Worm (Caenorhabditis elegans) whole organism, L3 larva: ENCODE data around the gene Y76B12C.9.
"Not testable (repeated sequence)": the region's sequence is repeated elsewhere in the genome, so short reads cannot be mapped to it uniquely, and the experiment has no call there.

ENCODE experiments used
- R02D3.7 ChIP-seq: fragments of 150-350 bp; optimal IDR thresholded peaks from 2 replicates; lab custom pipeline; 2014; ENCODE audit warnings: missing biosample characterization, missing genetic modification characterization
- ZK546.5 ChIP-seq: sonication (generic microtip); optimal IDR thresholded peaks from 2 replicates; lab custom pipeline; 2017; ENCODE audit warnings: missing biosample characterization, missing genetic modification characterization
- aly-2 ChIP-seq: fragments of 150-350 bp; optimal IDR thresholded peaks from 2 replicates; lab custom pipeline; 2014; ENCODE audit warnings: missing biosample characterization, missing genetic modification characterization
- ama-1 ChIP-seq: fragments of 150-350 bp; optimal IDR thresholded peaks from 2 replicates; lab custom pipeline; 2018
- ceh-16 ChIP-seq: sonication (generic microtip); optimal IDR thresholded peaks from 2 replicates; lab custom pipeline; 2017; ENCODE audit warnings: missing biosample characterization, missing genetic modification characterization
- ceh-28 ChIP-seq: fragments of 150-350 bp; optimal IDR thresholded peaks from 2 replicates; lab custom pipeline; 2014; ENCODE audit warnings: missing biosample characterization, missing genetic modification reagents, missing genetic modification characterization
- ceh-82 ChIP-seq: fragments of 150-350 bp; optimal IDR thresholded peaks from 2 replicates; lab custom pipeline; 2014; ENCODE audit warnings: missing biosample characterization, missing genetic modification characterization
- ceh-9 ChIP-seq: sonication (generic microtip); optimal IDR thresholded peaks from 2 replicates; lab custom pipeline; 2018; ENCODE audit warnings: missing biosample characterization, missing genetic modification characterization
- egl-27 ChIP-seq: sonication (generic microtip); optimal IDR thresholded peaks from 4 replicates; lab custom pipeline; 2017; ENCODE audit warnings: missing biosample characterization, missing genetic modification reagents, missing genetic modification characterization
- egl-5 ChIP-seq: fragments of 150-350 bp; optimal IDR thresholded peaks from 2 replicates; lab custom pipeline; 2017; ENCODE audit warnings: missing biosample characterization, missing genetic modification reagents, missing genetic modification characterization, inconsistent platforms
- elt-1 ChIP-seq: fragments of 150-350 bp; optimal IDR thresholded peaks from 2 replicates; lab custom pipeline; 2014; ENCODE audit warnings: missing biosample characterization, missing genetic modification characterization
- elt-2 ChIP-seq: sonication (generic microtip); optimal IDR thresholded peaks from 2 replicates; lab custom pipeline; 2016; ENCODE audit warnings: missing genetic modification reagents, mild to moderate bottlenecking, missing genetic modification characterization, missing compliant biosample characterization
- elt-3 ChIP-seq, 3 experiments: fragments of 150-350 bp in 1 of 3; sonication (generic microtip) in 2 of 3; optimal IDR thresholded peaks; 2 replicates in 2 of 3; 4 replicates in 1 of 3; lab custom pipeline; 2014 to 2017; ENCODE audit warnings: missing biosample characterization in 3 of 3, missing genetic modification characterization in 3 of 3
- eor-1 ChIP-seq, 2 experiments: fragments of 150-350 bp; optimal IDR thresholded peaks; 2 replicates each; lab custom pipeline; 2014 to 2018; ENCODE audit warnings: missing biosample characterization in 2 of 2, missing genetic modification characterization in 2 of 2
- fkh-10 ChIP-seq: sonication (generic microtip); optimal IDR thresholded peaks from 2 replicates; lab custom pipeline; 2017; ENCODE audit warnings: missing biosample characterization, missing genetic modification reagents, missing genetic modification characterization
- fkh-2 ChIP-seq: fragments of 150-350 bp; optimal IDR thresholded peaks from 2 replicates; lab custom pipeline; 2014; ENCODE audit warnings: missing biosample characterization, missing genetic modification reagents, missing genetic modification characterization
- fos-1 ChIP-seq: fragments of 150-350 bp; optimal IDR thresholded peaks from 2 replicates; lab custom pipeline; 2014; ENCODE audit warnings: missing biosample characterization, missing genetic modification characterization
- hmg-11 ChIP-seq: sonication (generic microtip); optimal IDR thresholded peaks from 2 replicates; lab custom pipeline; 2016; ENCODE audit warnings: missing genetic modification characterization, missing compliant biosample characterization
- jun-1 ChIP-seq: fragments of 150-350 bp; optimal IDR thresholded peaks from 2 replicates; lab custom pipeline; 2014; ENCODE audit warnings: missing biosample characterization, missing genetic modification reagents, missing genetic modification characterization
- lin-15B ChIP-seq: fragments of 150-350 bp; optimal IDR thresholded peaks from 2 replicates; lab custom pipeline; 2014; ENCODE audit warnings: missing biosample characterization, missing genetic modification characterization
- lin-39 ChIP-seq: fragments of 150-350 bp; optimal IDR thresholded peaks from 2 replicates; lab custom pipeline; 2018; ENCODE audit warnings: missing biosample characterization, missing genetic modification reagents, missing genetic modification characterization
- lsy-12 ChIP-seq: sonication (generic microtip); optimal IDR thresholded peaks from 2 replicates; lab custom pipeline; 2016; ENCODE audit warnings: mild to moderate bottlenecking, missing genetic modification characterization, missing compliant biosample characterization
- mdl-1 ChIP-seq: fragments of 150-350 bp; optimal IDR thresholded peaks from 2 replicates; lab custom pipeline; 2014; ENCODE audit warnings: missing biosample characterization, missing genetic modification characterization
- mml-1 ChIP-seq: fragments of 150-350 bp; sonication (generic microtip); optimal IDR thresholded peaks from 3 replicates; lab custom pipeline; 2014; ENCODE audit warnings: missing biosample characterization, missing genetic modification characterization
- nfya-1 ChIP-seq: sonication (generic microtip); optimal IDR thresholded peaks from 2 replicates; lab custom pipeline; 2017; ENCODE audit warnings: missing genetic modification characterization, mild to moderate bottlenecking, missing compliant biosample characterization, antibody characterized with exemption, moderate library complexity; ENCODE audit not compliant: insufficient read depth
- nhr-11 ChIP-seq: fragments of 150-350 bp; optimal IDR thresholded peaks from 2 replicates; lab custom pipeline; 2014; ENCODE audit warnings: missing biosample characterization, missing genetic modification characterization
- nhr-12 ChIP-seq: fragments of 150-350 bp; optimal IDR thresholded peaks from 2 replicates; lab custom pipeline; 2014; ENCODE audit warnings: missing biosample characterization, missing genetic modification characterization
- nhr-23 ChIP-seq: fragments of 150-350 bp; optimal IDR thresholded peaks from 2 replicates; lab custom pipeline; 2014; ENCODE audit warnings: missing biosample characterization, missing genetic modification reagents, missing genetic modification characterization
- nhr-237 ChIP-seq: fragments of 150-350 bp; optimal IDR thresholded peaks from 2 replicates; lab custom pipeline; 2014; ENCODE audit warnings: missing biosample characterization, missing genetic modification characterization
- nhr-25 ChIP-seq: sonication (generic microtip); optimal IDR thresholded peaks from 2 replicates; lab custom pipeline; 2017; ENCODE audit warnings: missing biosample characterization, missing genetic modification characterization
- nhr-28 ChIP-seq: fragments of 150-350 bp; optimal IDR thresholded peaks from 2 replicates; lab custom pipeline; 2014; ENCODE audit warnings: missing biosample characterization, missing genetic modification characterization
- nhr-43 ChIP-seq: sonication (generic microtip); optimal IDR thresholded peaks from 2 replicates; lab custom pipeline; 2016; ENCODE audit warnings: mild to moderate bottlenecking, missing genetic modification characterization, missing compliant biosample characterization; ENCODE audit not compliant: poor library complexity, severe bottlenecking
- nhr-67 ChIP-seq: fragments of 150-350 bp; optimal IDR thresholded peaks from 2 replicates; lab custom pipeline; 2014; ENCODE audit warnings: missing biosample characterization, missing genetic modification characterization
- nhr-76 ChIP-seq: fragments of 150-350 bp; sonication (generic microtip); optimal IDR thresholded peaks from 5 replicates; lab custom pipeline; 2014; ENCODE audit warnings: missing biosample characterization, missing genetic modification characterization
- nhr-77 ChIP-seq: fragments of 150-350 bp; optimal IDR thresholded peaks from 2 replicates; lab custom pipeline; 2014; ENCODE audit warnings: missing biosample characterization, missing genetic modification characterization
- pha-4 ChIP-seq: fragments of 150-350 bp; optimal IDR thresholded peaks from 2 replicates; lab custom pipeline; 2014; ENCODE audit warnings: missing biosample characterization, missing genetic modification reagents, missing genetic modification characterization
- pqm-1 ChIP-seq: fragments of 150-350 bp; optimal IDR thresholded peaks from 2 replicates; lab custom pipeline; 2017; ENCODE audit warnings: missing biosample characterization, missing genetic modification characterization, inconsistent platforms
- sea-2 ChIP-seq: fragments of 150-350 bp; sonication (generic microtip); optimal IDR thresholded peaks from 4 replicates; lab custom pipeline; 2014; ENCODE audit warnings: missing biosample characterization, missing genetic modification reagents, missing genetic modification characterization
- skn-1 ChIP-seq: fragments of 150-350 bp; optimal IDR thresholded peaks from 2 replicates; lab custom pipeline; 2014; ENCODE audit warnings: missing biosample characterization, missing genetic modification characterization
- snpc-4 ChIP-seq: fragments of 150-350 bp; optimal IDR thresholded peaks from 2 replicates; lab custom pipeline; 2014; ENCODE audit warnings: missing biosample characterization, missing genetic modification characterization
- tbx-2 ChIP-seq: sonication (generic microtip); optimal IDR thresholded peaks from 2 replicates; lab custom pipeline; 2016; ENCODE audit warnings: mild to moderate bottlenecking, missing genetic modification characterization, missing compliant biosample characterization
- unc-39 ChIP-seq: sonication (generic microtip); optimal IDR thresholded peaks from 4 replicates; lab custom pipeline; 2017; ENCODE audit warnings: missing biosample characterization, missing genetic modification characterization
- unc-62 ChIP-seq: fragments of 150-350 bp; sonication (generic microtip); optimal IDR thresholded peaks from 4 replicates; lab custom pipeline; 2014; ENCODE audit warnings: missing biosample characterization, missing genetic modification reagents, missing genetic modification characterization
- zag-1 ChIP-seq: fragments of 150-350 bp; optimal IDR thresholded peaks from 2 replicates; lab custom pipeline; 2014; ENCODE audit warnings: missing biosample characterization, missing genetic modification characterization
- ztf-11 ChIP-seq: fragments of 150-350 bp; optimal IDR thresholded peaks from 2 replicates; lab custom pipeline; 2014; ENCODE audit warnings: missing biosample characterization, missing genetic modification characterization
- ztf-4 ChIP-seq: fragments of 150-350 bp; optimal IDR thresholded peaks from 2 replicates; lab custom pipeline; 2014; ENCODE audit warnings: missing biosample characterization, missing genetic modification characterization

The Y76B12C.9 gene

DNA sequence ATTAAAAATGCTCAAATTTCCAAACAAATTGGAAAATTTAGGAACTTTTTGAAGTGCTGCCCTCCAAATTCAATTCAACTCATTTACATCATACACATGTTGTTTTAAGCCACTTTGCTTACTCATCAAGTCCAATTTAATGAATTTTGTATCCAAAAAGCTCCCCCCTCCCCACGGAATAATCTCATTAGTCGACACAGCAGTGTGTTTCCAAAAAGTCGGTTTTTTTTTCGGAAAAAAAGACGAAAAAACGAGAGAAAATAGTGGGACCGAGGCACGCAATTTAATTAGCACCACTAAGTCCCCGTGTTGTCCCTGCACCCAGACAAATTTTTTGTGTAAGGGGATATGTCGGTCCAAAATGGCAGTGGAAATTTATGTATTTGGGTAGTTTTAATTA lies 15.5 kb upstream of the Y76B12C.9 start:
- no peak for TF ChIP-seq lin-15B (tag; lab: Kevin White, UChicago)
- no peak for TF ChIP-seq nhr-77 (tag; lab: Kevin White, UChicago)
- peak; percentile 2 for TF ChIP-seq hmg-11 (tag; lab: Kevin White, UChicago)
- no peak for TF ChIP-seq ztf-4
- peak; percentile 21 for TF ChIP-seq tbx-2 (tag; lab: Kevin White, UChicago)
- TF ChIP-seq nfya-1 (tag; lab: Kevin White, UChicago) = peak; percentile 11

ce11 chrIV:2051195-2051594 lies 14.3 kb upstream of the Y76B12C.9 start, which contains the start of gene R05C11.4:
TSS of gene R05C11.4 (plus strand) at chrIV:2051495.
- not testable (repeated sequence) for TF ChIP-seq mdl-1, tbx-2, egl-5 (tag; lab: Kevin White, UChicago)

ce11 chrIV:2048839-2049238 lies 12.0 kb upstream of the Y76B12C.9 start:
- TF ChIP-seq R02D3.7 (peak; percentile 37), ztf-11 (no peak), elt-1 (tag; lab: Kevin White, UChicago) (peak; percentile 62), fos-1 (tag; lab: Kevin White, UChicago) (no peak), ceh-82 (tag; lab: Kevin White, UChicago) (peak; percentile 12), lsy-12 (tag; lab: Kevin White, UChicago) (peak; percentile 31), nfya-1 (tag; lab: Kevin White, UChicago) (peak; percentile 86), mml-1 (no peak), nhr-12 (tag; lab: Kevin White, UChicago) (no peak), nhr-28 (tag; lab: Kevin White, UChicago) (no peak), sea-2 (peak; percentile 16), ceh-9 (tag; lab: Kevin White, UChicago) (no peak), egl-5 (tag; lab: Kevin White, UChicago) (peak; percentile 95), snpc-4 (tag; lab: Kevin White, UChicago) (peak; percentile 36), nhr-43 (tag; lab: Kevin White, UChicago) (peak; percentile 51), aly-2 (tag; lab: Kevin White, UChicago) (no peak), fkh-2 (tag; lab: Kevin White, UChicago) (no peak), ZK546.5 (tag; lab: Kevin White, UChicago) (no peak), nhr-11 (no peak), ceh-28 (tag; lab: Kevin White, UChicago) (peak; percentile 57), nhr-237 (tag; lab: Kevin White, UChicago) (no peak), skn-1 (peak; percentile 11), hmg-11 (tag; lab: Kevin White, UChicago) (peak; percentile 83), lin-15B (tag; lab: Kevin White, UChicago) (peak; percentile 64), ama-1 (lab: Kevin White, UChicago) (no peak), nhr-23 (peak; percentile 75), nhr-77 (tag; lab: Kevin White, UChicago) (no peak), fkh-10 (GFP tag; lab: Kevin White, UChicago) (peak; percentile 80), zag-1 (tag; lab: Kevin White, UChicago) (peak; percentile 65), ceh-16 (tag; lab: Kevin White, UChicago) (no peak), lin-39 (tag; lab: Kevin White, UChicago) (peak; percentile 76), pha-4 (tag; lab: Kevin White, UChicago) (peak; percentile 18), tbx-2 (tag; lab: Kevin White, UChicago) (peak; percentile 23), jun-1 (tag; lab: Kevin White, UChicago) (peak; percentile 39), unc-39 (tag; lab: Kevin White, UChicago) (no peak), ztf-4 (no peak), elt-3 (tag; optimal IDR thresholded peaks at IDR 0.05; lab: Kevin White, UChicago) (no peak), nhr-76 (tag; lab: Kevin White, UChicago) (no peak), elt-2 (tag; lab: Kevin White, UChicago) (no peak), nhr-25 (tag; lab: Kevin White, UChicago) (peak; percentile 69), nhr-67 (tag; lab: Kevin White, UChicago) (no peak), eor-1 (tag; optimal IDR thresholded peaks at IDR 0.05; lab: Kevin White, UChicago) (no peak), egl-27 (tag; lab: Kevin White, UChicago) (no peak), pqm-1 (no peak), unc-62 (GFP tag; lab: Kevin White, UChicago) (peak; percentile 66)
- TF ChIP-seq, all 47 proteins: peak for 22
